Fruit fly (Drosophila melanogaster) whole organism, prepupa: ENCODE results near the gene Rab23.

Experiments used
- Blimp-1 ChIP-seq: fragments of 200-800 bp; sonication (Bioruptor generic); optimal IDR thresholded peaks from 3 replicates; lab custom pipeline; 2017; ENCODE audit warnings: missing biosample characterization, missing genetic modification characterization, mild to moderate bottlenecking, moderate library complexity, missing genetic modification reagents
- CG10631 ChIP-seq: fragments of 200-800 bp; sonication (Bioruptor generic); optimal IDR thresholded peaks from 2 replicates; lab custom pipeline; 2016; ENCODE audit warnings: missing biosample characterization, missing genetic modification characterization
- CG11294 ChIP-seq: fragments of 200-800 bp; sonication (Bioruptor generic); IDR thresholded peaks from 2 replicates; pipeline ENCODE4 v1.3.6; 2022; ENCODE audit warnings: missing biosample characterization, missing genetic modification characterization
- CG11762 ChIP-seq: fragments of 200-800 bp; sonication (Bioruptor generic); optimal IDR thresholded peaks from 3 replicates; lab custom pipeline; 2016; ENCODE audit warnings: missing biosample characterization, missing genetic modification characterization; ENCODE audit not compliant: insufficient read depth
- CG1621 ChIP-seq: fragments of 200-800 bp; sonication (Bioruptor generic); optimal IDR thresholded peaks from 3 replicates; lab custom pipeline; 2018; ENCODE audit warnings: missing biosample characterization, mild to moderate bottlenecking, missing genetic modification characterization
- CG16779 ChIP-seq: fragments of 200-800 bp; sonication (Bioruptor generic); optimal IDR thresholded peaks from 3 replicates; lab custom pipeline; 2017; ENCODE audit warnings: missing biosample characterization, mild to moderate bottlenecking, missing genetic modification characterization
- CG3032 ChIP-seq: fragments of 200-800 bp; optimal IDR thresholded peaks from 2 replicates; lab custom pipeline; 2019; ENCODE audit warnings: missing biosample characterization, mild to moderate bottlenecking, missing genetic modification characterization, moderate library complexity
- CG31627 ChIP-seq: fragments of 200-800 bp; sonication (Bioruptor generic); optimal IDR thresholded peaks from 3 replicates; lab custom pipeline; 2016; ENCODE audit warnings: missing biosample characterization, missing genetic modification characterization
- CG32006 ChIP-seq: fragments of 200-800 bp; sonication (Bioruptor generic); optimal IDR thresholded peaks from 3 replicates; lab custom pipeline; 2017; ENCODE audit warnings: missing biosample characterization, mild to moderate bottlenecking, missing genetic modification characterization
- CG4318 ChIP-seq: fragments of 200-800 bp; sonication (Bioruptor generic); optimal IDR thresholded peaks from 3 replicates; lab custom pipeline; 2017; ENCODE audit warnings: missing biosample characterization, mild to moderate bottlenecking, missing genetic modification characterization
- CG6163 ChIP-seq: fragments of 200-800 bp; sonication (Bioruptor generic); IDR thresholded peaks from 3 replicates; pipeline ENCODE4 v1.3.6; 2022; ENCODE audit warnings: missing biosample characterization, missing genetic modification characterization
- CG6276 ChIP-seq: fragments of 200-800 bp; sonication (Bioruptor generic); optimal IDR thresholded peaks from 2 replicates; lab custom pipeline; 2017; ENCODE audit warnings: missing biosample characterization, mild to moderate bottlenecking, missing genetic modification characterization
- CG6808 ChIP-seq: fragments of 200-800 bp; sonication (Bioruptor generic); optimal IDR thresholded peaks from 3 replicates; lab custom pipeline; 2017; ENCODE audit warnings: missing biosample characterization, missing genetic modification characterization, mild to moderate bottlenecking, moderate library complexity, missing genetic modification reagents
- CG6854 ChIP-seq: fragments of 200-800 bp; sonication (Bioruptor generic); optimal IDR thresholded peaks from 2 replicates; lab custom pipeline; 2017; ENCODE audit warnings: missing biosample characterization, mild to moderate bottlenecking, missing genetic modification characterization
- CG8319 ChIP-seq: fragments of 200-800 bp; sonication (Bioruptor generic); optimal IDR thresholded peaks from 3 replicates; lab custom pipeline; 2016; ENCODE audit warnings: missing biosample characterization, missing genetic modification characterization
- CG8632 ChIP-seq: fragments of 200-800 bp; sonication (Bioruptor generic); optimal IDR thresholded peaks from 3 replicates; lab custom pipeline; 2016; ENCODE audit warnings: missing biosample characterization, missing genetic modification characterization
- CG9139 ChIP-seq: fragments of 200-800 bp; sonication (Bioruptor generic); optimal IDR thresholded peaks from 3 replicates; lab custom pipeline; 2017; ENCODE audit warnings: missing biosample characterization, mild to moderate bottlenecking, missing genetic modification characterization
- Eip78C ChIP-seq: fragments of 200-800 bp; sonication (Bioruptor generic); peaks from one replicate; lab custom pipeline; 2016; ENCODE audit warnings: missing biosample characterization, missing genetic modification characterization
- Eip93F ChIP-seq: fragments of 200-800 bp; sonication (Bioruptor generic); optimal IDR thresholded peaks from 2 replicates; lab custom pipeline; 2016; ENCODE audit warnings: missing biosample characterization, mild to moderate bottlenecking, missing genetic modification characterization
- Ets96B ChIP-seq: fragments of 200-800 bp; optimal IDR thresholded peaks from 2 replicates; lab custom pipeline; 2019; ENCODE audit warnings: missing biosample characterization, mild to moderate bottlenecking, missing genetic modification characterization, moderate library complexity
- Gug ChIP-seq: fragments of 200-800 bp; sonication (Bioruptor generic); IDR thresholded peaks from 2 replicates; pipeline ENCODE4 v1.3.6; 2022; ENCODE audit warnings: missing biosample characterization, missing genetic modification characterization
- Hr38 ChIP-seq: sonication (Bioruptor generic); optimal IDR thresholded peaks from 2 replicates; lab custom pipeline; 2016; ENCODE audit warnings: missing biosample characterization, missing genetic modification characterization
- Hr39 ChIP-seq: fragments of 200-800 bp; sonication (Bioruptor generic); optimal IDR thresholded peaks from 2 replicates; lab custom pipeline; 2016; ENCODE audit warnings: missing biosample characterization, missing genetic modification characterization
- Lpt ChIP-seq: fragments of 200-800 bp; sonication (Bioruptor generic); optimal IDR thresholded peaks from 3 replicates; lab custom pipeline; 2016; ENCODE audit warnings: missing biosample characterization, missing genetic modification characterization
- Met ChIP-seq: fragments of 200-800 bp; sonication (Bioruptor generic); optimal IDR thresholded peaks from 3 replicates; lab custom pipeline; 2016; ENCODE audit warnings: missing biosample characterization, missing genetic modification characterization
- OdsH ChIP-seq: fragments of 200-800 bp; sonication (Bioruptor generic); optimal IDR thresholded peaks from 3 replicates; lab custom pipeline; 2016; ENCODE audit warnings: missing biosample characterization, missing genetic modification characterization
- Smox ChIP-seq: fragments of 200-800 bp; sonication (Bioruptor generic); optimal IDR thresholded peaks from 3 replicates; lab custom pipeline; 2016; ENCODE audit warnings: missing biosample characterization, missing genetic modification characterization
- Sox102F ChIP-seq: fragments of 200-800 bp; sonication (Bioruptor generic); optimal IDR thresholded peaks from 2 replicates; lab custom pipeline; 2016; ENCODE audit warnings: missing biosample characterization, mild to moderate bottlenecking, missing genetic modification characterization
- Sox14 ChIP-seq: fragments of 200-800 bp; sonication (Bioruptor generic); optimal IDR thresholded peaks from 3 replicates; lab custom pipeline; 2016; ENCODE audit warnings: missing biosample characterization, missing genetic modification characterization
- Sox15 ChIP-seq: fragments of 200-800 bp; sonication (Bioruptor generic); optimal IDR thresholded peaks from 3 replicates; lab custom pipeline; 2016; ENCODE audit warnings: missing biosample characterization, missing genetic modification characterization
- achi ChIP-seq: fragments of 200-800 bp; sonication (Bioruptor generic); optimal IDR thresholded peaks from 3 replicates; lab custom pipeline; 2016; ENCODE audit warnings: missing biosample characterization, missing genetic modification characterization
- acj6 ChIP-seq: fragments of 200-800 bp; sonication (Bioruptor generic); optimal IDR thresholded peaks from 3 replicates; lab custom pipeline; 2016; ENCODE audit warnings: missing biosample characterization, missing genetic modification characterization
- dsx ChIP-seq: fragments of 200-800 bp; optimal IDR thresholded peaks from 3 replicates; lab custom pipeline; 2019; ENCODE audit warnings: missing biosample characterization, mild to moderate bottlenecking, missing genetic modification characterization, moderate library complexity; ENCODE audit not compliant: poor library complexity, severe bottlenecking
- eg ChIP-seq: fragments of 200-800 bp; sonication (Bioruptor generic); IDR thresholded peaks from 3 replicates; pipeline ENCODE4 v1.3.6; 2022; ENCODE audit warnings: missing biosample characterization, missing genetic modification characterization
- esn ChIP-seq: fragments of 200-800 bp; sonication (Bioruptor generic); optimal IDR thresholded peaks from 2 replicates; lab custom pipeline; 2016; ENCODE audit warnings: missing biosample characterization, mild to moderate bottlenecking, missing genetic modification characterization, moderate library complexity
- fd59A ChIP-seq: fragments of 200-800 bp; sonication (Bioruptor generic); optimal IDR thresholded peaks from 2 replicates; lab custom pipeline; 2017; ENCODE audit warnings: missing biosample characterization, mild to moderate bottlenecking, missing genetic modification characterization, missing genetic modification reagents
- fkh ChIP-seq: fragments of 200-800 bp; sonication (Bioruptor generic); optimal IDR thresholded peaks from 3 replicates; lab custom pipeline; 2017; ENCODE audit warnings: missing biosample characterization, mild to moderate bottlenecking, missing genetic modification characterization, moderate library complexity
- net ChIP-seq: fragments of 200-800 bp; sonication (Bioruptor generic); optimal IDR thresholded peaks from 3 replicates; lab custom pipeline; 2016; ENCODE audit warnings: missing biosample characterization, missing genetic modification characterization
- salr ChIP-seq, 2 experiments: fragments of 200-800 bp; sonication (Bioruptor generic); optimal IDR thresholded peaks; 3 replicates each; lab custom pipeline; 2016 to 2018; ENCODE audit warnings: missing biosample characterization in 2 of 2, missing genetic modification characterization in 2 of 2, mild to moderate bottlenecking in 1 of 2
- spab ChIP-seq: fragments of 200-800 bp; sonication (Bioruptor generic); optimal IDR thresholded peaks from 2 replicates; lab custom pipeline; 2017; ENCODE audit warnings: missing biosample characterization, mild to moderate bottlenecking, missing genetic modification characterization, missing genetic modification reagents
- ss ChIP-seq, 2 experiments: fragments of 200-800 bp; sonication (Bioruptor generic); optimal IDR thresholded peaks; 2 replicates in 1 of 2; 3 replicates in 1 of 2; lab custom pipeline; 2017 to 2018; ENCODE audit warnings: mild to moderate bottlenecking in 2 of 2, missing biosample characterization in 2 of 2, missing genetic modification characterization in 2 of 2, moderate library complexity in 1 of 2
- svp ChIP-seq: fragments of 200-800 bp; sonication (Bioruptor generic); peaks from one replicate; lab custom pipeline; 2016; ENCODE audit warnings: missing biosample characterization, missing genetic modification characterization
- vri ChIP-seq: fragments of 200-800 bp; sonication (Bioruptor generic); optimal IDR thresholded peaks from 3 replicates; lab custom pipeline; 2016; ENCODE audit warnings: missing biosample characterization, mild to moderate bottlenecking, missing genetic modification characterization

Gene Rab23

dm6 chr3R:5694461-5694860 is 9.2 kb upstream of the Rab23 start (continued):
- TF ChIP-seq net (peak; percentile 53), Gug (GFP tag; lab: Robert Waterston, UW) (peak; percentile 64), Smox (peak; percentile 27), spab (GFP tag; lab: Kevin White, UChicago) (no peak), vri (GFP tag; lab: Kevin White, UChicago) (no peak), CG4318 (GFP tag; lab: Kevin White, UChicago) (peak; percentile 61), Hr38 (GFP tag; lab: Kevin White, UChicago) (no peak), CG11762 (GFP tag; lab: Kevin White, UChicago) (peak; percentile 38), OdsH (GFP tag; lab: Kevin White, UChicago) (peak; percentile 68), CG32006 (GFP tag; lab: Kevin White, UChicago) (peak; percentile 79), CG6808 (GFP tag; lab: Kevin White, UChicago) (peak; percentile 5), CG11294 (GFP tag; lab: Robert Waterston, UW) (0 out of 2 replicates have a peak, but pooled peaks have one; percentile 53), Ets96B (tag; lab: Kevin White, UChicago) (peak; percentile 53), achi (peak; percentile 59), CG3032 (peak; percentile 2), Eip78C (GFP tag; lab: Kevin White, UChicago) (peak; percentile 80), fd59A (GFP tag; lab: Kevin White, UChicago) (no peak), acj6 (GFP tag; lab: Kevin White, UChicago) (peak; percentile 42), eg (GFP tag; lab: Robert Waterston, UW) (peak; percentile 92), CG6854 (no peak), CG8319 (GFP tag; lab: Kevin White, UChicago) (no peak), fkh (GFP tag; lab: Kevin White, UChicago) (no peak), Lpt (GFP tag; lab: Kevin White, UChicago) (peak; percentile 69), CG1621 (peak; percentile 10), CG6163 (GFP tag; lab: Robert Waterston, UW) (peak; percentile 80), Eip93F (no peak), esn (peak; percentile 37), CG10631 (peak; percentile 28), Sox102F (GFP tag; lab: Kevin White, UChicago) (peak; percentile 39), CG31627 (GFP tag; lab: Kevin White, UChicago) (peak; percentile 12), CG8632 (GFP tag; lab: Kevin White, UChicago) (peak; percentile 11), Sox15 (GFP tag; lab: Kevin White, UChicago) (no peak), CG9139 (GFP tag; lab: Kevin White, UChicago) (no peak), ss (GFP tag; optimal IDR thresholded peaks at IDR 0.05; lab: Kevin White, UChicago) (no peak), Met (GFP tag; lab: Kevin White, UChicago) (peak; percentile 29), CG6276 (GFP tag; lab: Kevin White, UChicago) (peak; percentile 77), CG16779 (tag; lab: Kevin White, UChicago) (peak; percentile 3), Sox14 (GFP tag; lab: Kevin White, UChicago) (peak; percentile 55), Blimp-1 (no peak), dsx (GFP tag; lab: Kevin White, UChicago) (no peak)

- TF ChIP-seq Hr39 (GFP tag; lab: Kevin White, UChicago) (no peak), Met (GFP tag; lab: Kevin White, UChicago) (no peak), vri (GFP tag; lab: Kevin White, UChicago) (no peak), CG1621 (no peak), dsx (GFP tag; lab: Kevin White, UChicago) (no peak), Lpt (GFP tag; lab: Kevin White, UChicago) (no peak), CG32006 (GFP tag; lab: Kevin White, UChicago) (no peak), Sox15 (GFP tag; lab: Kevin White, UChicago) (no peak), salr (GFP tag; optimal IDR thresholded peaks at IDR 0.05; lab: Kevin White, UChicago) (no peak), svp (GFP tag; lab: Kevin White, UChicago) (no peak)
Observed at dm6 chr3R:5693186-5693585, 8.0 kb upstream of the Rab23 start, which contains the start of gene CG2104. Gene CG2104 (minus strand): TSS chr3R:5693286.
